Fruit fly (Drosophila melanogaster) whole organism, wandering third instar larva: ENCODE measurements around the gene CG46456.

Experiments
- Abd-B ChIP-seq: fragments of >200 bp; optimal IDR thresholded peaks from 2 replicates; lab custom pipeline; 2017; ENCODE audit warnings: missing biosample characterization, missing genetic modification characterization
- CG32264 ChIP-seq: fragments of 200-800 bp; sonication (Bioruptor generic); optimal IDR thresholded peaks from 2 replicates; lab custom pipeline; 2016; ENCODE audit warnings: missing biosample characterization, missing genetic modification characterization
- CrebA ChIP-seq: fragments of 200-800 bp; sonication (Bioruptor generic); optimal IDR thresholded peaks from 2 replicates; lab custom pipeline; 2016; ENCODE audit warnings: missing biosample characterization, mild to moderate bottlenecking, missing genetic modification characterization, borderline replicate concordance
- Dfd ChIP-seq: fragments of >200 bp; optimal IDR thresholded peaks from 2 replicates; lab custom pipeline; 2017; ENCODE audit warnings: missing biosample characterization, missing genetic modification characterization
- Dif ChIP-seq: fragments of 200-275, 200-300 bp; sonication (Bioruptor generic); optimal IDR thresholded peaks from 2 replicates; lab custom pipeline; 2018; ENCODE audit warnings: missing biosample characterization, missing genetic modification characterization; ENCODE audit not compliant: partially characterized antibody
- HLH106 ChIP-seq: fragments of 200-800 bp; optimal IDR thresholded peaks from 3 replicates; lab custom pipeline; 2019; ENCODE audit warnings: missing biosample characterization, mild to moderate bottlenecking, missing genetic modification characterization, moderate library complexity
- Hnf4 ChIP-seq: fragments of 200-800 bp; sonication (Bioruptor generic); optimal IDR thresholded peaks from 2 replicates; lab custom pipeline; 2016; ENCODE audit warnings: missing biosample characterization, mild to moderate bottlenecking, missing genetic modification characterization
- Hr78 ChIP-seq: fragments of >200 bp; optimal IDR thresholded peaks from 2 replicates; lab custom pipeline; 2017; ENCODE audit warnings: missing biosample characterization, missing genetic modification characterization
- Hr83 ChIP-seq: fragments of 200-300 bp; sonication (Bioruptor generic); optimal IDR thresholded peaks from 2 replicates; lab custom pipeline; 2016; ENCODE audit warnings: missing biosample characterization, mild to moderate bottlenecking, missing genetic modification characterization, moderate library complexity; ENCODE audit not compliant: poor library complexity, severe bottlenecking
- Jra ChIP-seq: sonication (Bioruptor generic); optimal IDR thresholded peaks from 2 replicates; lab custom pipeline; 2016; ENCODE audit warnings: missing biosample characterization, missing genetic modification characterization
- Mio ChIP-seq: sonication (Bioruptor generic); optimal IDR thresholded peaks from 2 replicates; lab custom pipeline; 2016; ENCODE audit warnings: missing biosample characterization, missing genetic modification characterization
- N ChIP-seq: fragments of >200 bp; optimal IDR thresholded peaks from 2 replicates; lab custom pipeline; 2018; ENCODE audit warnings: missing biosample characterization, missing external identifiers, missing genetic modification characterization
- OdsH ChIP-seq: fragments of 200-800 bp; sonication (Bioruptor generic); optimal IDR thresholded peaks from 2 replicates; lab custom pipeline; 2016; ENCODE audit warnings: missing biosample characterization, mild to moderate bottlenecking, missing genetic modification characterization
- Rel ChIP-seq, 2 experiments: fragments of 200-800 bp; sonication (Bioruptor generic) in 1 of 2; optimal IDR thresholded peaks; 2 replicates in 1 of 2; 3 replicates in 1 of 2; lab custom pipeline; 2016 to 2019; ENCODE audit warnings: mild to moderate bottlenecking in 2 of 2, missing biosample characterization in 2 of 2, missing genetic modification characterization in 2 of 2, moderate library complexity in 1 of 2
- Sp1 ChIP-seq: fragments of 200-800 bp; sonication (Bioruptor generic); optimal IDR thresholded peaks from 3 replicates; lab custom pipeline; 2019; ENCODE audit warnings: missing biosample characterization, mild to moderate bottlenecking, missing genetic modification characterization, moderate library complexity
- br ChIP-seq: fragments of 200-800 bp; sonication (Bioruptor generic); optimal IDR thresholded peaks from 2 replicates; lab custom pipeline; 2016; ENCODE audit warnings: missing biosample characterization, missing genetic modification characterization
- brk ChIP-seq: fragments of 200-800 bp; sonication (Bioruptor generic); optimal IDR thresholded peaks from 2 replicates; lab custom pipeline; 2016; ENCODE audit warnings: missing biosample characterization, mild to moderate bottlenecking, missing genetic modification characterization
- dl ChIP-seq, 2 experiments: fragments of 175-275, 200-275 bp in 1 of 2; fragments of 200-275 bp in 1 of 2; sonication (Bioruptor generic); optimal IDR thresholded peaks; lab custom pipeline; 2018; ENCODE audit warnings: mild to moderate bottlenecking in 2 of 2, missing biosample characterization in 2 of 2, missing genetic modification characterization in 2 of 2, moderate library complexity in 2 of 2; ENCODE audit not compliant: partially characterized antibody in 2 of 2, insufficient read depth in 1 of 2
- dmrt93B ChIP-seq: fragments of 200-800 bp; sonication (Bioruptor generic); optimal IDR thresholded peaks from 2 replicates; lab custom pipeline; 2018; ENCODE audit warnings: missing biosample characterization, mild to moderate bottlenecking, missing genetic modification characterization
- dsf ChIP-seq: sonication (Bioruptor generic); optimal IDR thresholded peaks from 2 replicates; lab custom pipeline; 2016; ENCODE audit warnings: missing biosample characterization, missing genetic modification characterization, borderline replicate concordance
- ey ChIP-seq: fragments of 200-800 bp; sonication (Bioruptor generic); optimal IDR thresholded peaks from 2 replicates; lab custom pipeline; 2016; ENCODE audit warnings: missing biosample characterization, missing genetic modification characterization
- foxo ChIP-seq, 2 experiments: fragments of 200-800 bp; sonication (Bioruptor generic); optimal IDR thresholded peaks; 2 replicates in 1 of 2; 3 replicates in 1 of 2; lab custom pipeline; 2016 to 2017; ENCODE audit warnings: missing biosample characterization in 2 of 2, missing genetic modification characterization in 2 of 2
- fru ChIP-seq: fragments of 200-800 bp; sonication (Bioruptor generic); optimal IDR thresholded peaks from 3 replicates; lab custom pipeline; 2016; ENCODE audit warnings: missing biosample characterization, mild to moderate bottlenecking, missing genetic modification characterization
- h ChIP-seq: fragments of 200-800 bp; sonication (Bioruptor generic); optimal IDR thresholded peaks from 3 replicates; lab custom pipeline; 2016; ENCODE audit warnings: missing biosample characterization, mild to moderate bottlenecking, missing genetic modification characterization
- lola ChIP-seq: fragments of >200 bp; optimal IDR thresholded peaks from 2 replicates; lab custom pipeline; 2017; ENCODE audit warnings: missing biosample characterization, missing genetic modification characterization
- pan ChIP-seq: fragments of >200 bp; optimal IDR thresholded peaks from 2 replicates; lab custom pipeline; 2017
- psq ChIP-seq: fragments of 200-800 bp; sonication (Bioruptor generic); optimal IDR thresholded peaks from 3 replicates; lab custom pipeline; 2017; ENCODE audit warnings: missing biosample characterization, mild to moderate bottlenecking, missing genetic modification characterization, moderate library complexity
- rgr ChIP-seq: fragments of 200-800 bp; sonication (Bioruptor generic); optimal IDR thresholded peaks from 3 replicates; lab custom pipeline; 2016; ENCODE audit warnings: missing biosample characterization, mild to moderate bottlenecking, missing genetic modification characterization
- sage ChIP-seq: fragments of 200-800 bp; sonication (Bioruptor generic); optimal IDR thresholded peaks from 2 replicates; lab custom pipeline; 2016; ENCODE audit warnings: missing biosample characterization, mild to moderate bottlenecking, missing genetic modification characterization
- tai ChIP-seq: sonication (Bioruptor generic); optimal IDR thresholded peaks from 2 replicates; lab custom pipeline; 2016; ENCODE audit warnings: missing biosample characterization, missing genetic modification characterization
- usp ChIP-seq: fragments of >200 bp; optimal IDR thresholded peaks from 2 replicates; lab custom pipeline; 2017; ENCODE audit warnings: missing biosample characterization, missing genetic modification characterization
- woc ChIP-seq: sonication (Bioruptor generic); optimal IDR thresholded peaks from 2 replicates; lab custom pipeline; 2016; ENCODE audit warnings: missing biosample characterization, mild to moderate bottlenecking, missing genetic modification characterization

The CG46456 gene

dm6 chr3L:5351348-5351850 lies 3.7 kb downstream of the CG46456 start:
- TF ChIP-seq Rel (GFP tag; optimal IDR thresholded peaks at IDR 0.05; lab: Kevin White, UChicago) (no peak), Rel (tag; optimal IDR thresholded peaks at IDR 0.05; lab: Kevin White, UChicago) (peak; percentile 56), CrebA (no peak)
- TF ChIP-seq, all 38 proteins: peak for 1

- TF ChIP-seq Mio (GFP tag; lab: Kevin White, UChicago), result no peak
- no peak for TF ChIP-seq Sp1 (GFP tag; lab: Kevin White, UChicago)
- TF ChIP-seq usp (GFP tag; lab: Kevin White, UChicago), result no peak
- no peak for TF ChIP-seq h
- TF ChIP-seq dmrt93B (GFP tag; lab: Kevin White, UChicago), result no peak
- TF ChIP-seq OdsH (GFP tag; lab: Kevin White, UChicago), result no peak
- TF ChIP-seq CG32264, result no peak
- no peak for TF ChIP-seq Dfd (GFP tag; lab: Kevin White, UChicago)
- TF ChIP-seq fru (GFP tag; lab: Kevin White, UChicago), result no peak
- no peak for TF ChIP-seq brk (GFP tag; lab: Kevin White, UChicago)
- no peak for TF ChIP-seq CrebA
- TF ChIP-seq ey (GFP tag; lab: Kevin White, UChicago), result no peak
- TF ChIP-seq dl (GFP tag; optimal IDR thresholded peaks at IDR 0.05; lab: Kevin White, UChicago; ENCODE audit: insufficient read depth in 1 of 2, partially characterized antibody in 2 of 2), result no peak
- TF ChIP-seq sage, result no peak
- TF ChIP-seq woc, result no peak
- TF ChIP-seq tai (GFP tag; lab: Kevin White, UChicago), result no peak
Measured at dm6 chr3L:5349751-5350310, 5.3 kb downstream of the CG46456 start.

- TF ChIP-seq dsf (GFP tag; lab: Kevin White, UChicago) (no peak), br (no peak), brk (GFP tag; lab: Kevin White, UChicago) (no peak), fru (GFP tag; lab: Kevin White, UChicago) (no peak), Mio (GFP tag; lab: Kevin White, UChicago) (no peak), pan (lab: Kevin White, UChicago) (no peak), HLH106 (no peak)
- TF ChIP-seq, all 38 proteins: peak for 0
Measured at dm6 chr3L:5348987-5349386, 6.2 kb downstream of the CG46456 start.

dm6 chr3L:5342909-5343710 lies 12.0 kb downstream of the CG46456 start:
- TF ChIP-seq N (GFP tag; lab: Kevin White, UChicago) (no peak), Mio (GFP tag; lab: Kevin White, UChicago) (no peak), Hr83 (GFP tag; lab: Kevin White, UChicago) (no peak), usp (GFP tag; lab: Kevin White, UChicago) (no peak), tai (GFP tag; lab: Kevin White, UChicago) (no peak), Jra (GFP tag; lab: Kevin White, UChicago) (no peak), lola (GFP tag; lab: Kevin White, UChicago) (no peak), br (no peak), pan (lab: Kevin White, UChicago) (no peak)

- TF ChIP-seq lola (GFP tag; lab: Kevin White, UChicago) (no peak), ey (GFP tag; lab: Kevin White, UChicago) (no peak), rgr (GFP tag; lab: Kevin White, UChicago) (no peak), HLH106 (no peak), sage (no peak), foxo (GFP tag; optimal IDR thresholded peaks at IDR 0.05; lab: Kevin White, UChicago) (no peak), fru (GFP tag; lab: Kevin White, UChicago) (no peak), Dif (GFP tag; lab: Kevin White, UChicago) (no peak), dl (GFP tag; optimal IDR thresholded peaks at IDR 0.05; lab: Kevin White, UChicago; ENCODE audit: insufficient read depth in 1 of 2, partially characterized antibody in 2 of 2) (no peak), Hr78 (no peak), Abd-B (GFP tag; lab: Kevin White, UChicago) (no peak), brk (GFP tag; lab: Kevin White, UChicago) (no peak), psq (GFP tag; lab: Kevin White, UChicago) (no peak), CrebA (no peak), Hnf4 (GFP tag; lab: Kevin White, UChicago) (no peak), Rel (GFP tag; optimal IDR thresholded peaks at IDR 0.05; lab: Kevin White, UChicago) (no peak), Rel (tag; optimal IDR thresholded peaks at IDR 0.05; lab: Kevin White, UChicago) (no peak), h (no peak)
Measured at dm6 chr3L:5341770-5342318, 13.3 kb downstream of the CG46456 start.
